Worm (Caenorhabditis elegans) whole organism, L1 larva: Measurements from ENCODE around the gene nra-1.

Experiments used
- C16A3.4 ChIP-seq: fragments of 150-350 bp; optimal IDR thresholded peaks from 2 replicates; lab custom pipeline; 2014; ENCODE audit warnings: missing biosample characterization, missing genetic modification characterization
- F16B12.6 ChIP-seq: fragments of 150-350 bp; optimal IDR thresholded peaks from 2 replicates; lab custom pipeline; 2014; ENCODE audit warnings: missing biosample characterization, missing genetic modification characterization
- ama-1 ChIP-seq: fragments of 150-350 bp; optimal IDR thresholded peaks from 2 replicates; lab custom pipeline; 2014
- blmp-1 ChIP-seq: fragments of 150-350 bp; optimal IDR thresholded peaks from 2 replicates; lab custom pipeline; 2014; ENCODE audit warnings: missing biosample characterization, missing genetic modification characterization
- ceh-8 ChIP-seq: fragments of 200-800 bp; sonication (Bioruptor generic); optimal IDR thresholded peaks from 2 replicates; lab custom pipeline; 2018; ENCODE audit warnings: mild to moderate bottlenecking, missing genetic modification characterization, moderate library complexity, missing compliant biosample characterization
- ceh-82 ChIP-seq, 3 experiments: fragments of 150-350 bp in 1 of 3; sonication (generic microtip) in 2 of 3; optimal IDR thresholded peaks; 2 replicates each; lab custom pipeline; 2014 to 2017; ENCODE audit warnings: missing biosample characterization in 3 of 3, missing genetic modification characterization in 3 of 3
- ceh-90 ChIP-seq: sonication (generic microtip); optimal IDR thresholded peaks from 2 replicates; lab custom pipeline; 2016; ENCODE audit warnings: missing genetic modification characterization, missing compliant biosample characterization
- ces-1 ChIP-seq: fragments of 150-350 bp; optimal IDR thresholded peaks from 2 replicates; lab custom pipeline; 2014; ENCODE audit warnings: missing biosample characterization, missing genetic modification reagents, missing genetic modification characterization
- dpl-1 ChIP-seq, 3 experiments: fragments of 150-350 bp in 2 of 3; sonication (generic microtip) in 1 of 3; optimal IDR thresholded peaks; 2 replicates each; lab custom pipeline; 2014 to 2017; ENCODE audit warnings: missing biosample characterization in 3 of 3, missing genetic modification characterization in 3 of 3, missing genetic modification reagents in 3 of 3
- dsc-1 ChIP-seq: sonication (generic microtip); optimal IDR thresholded peaks from 2 replicates; lab custom pipeline; 2016; ENCODE audit warnings: mild to moderate bottlenecking, missing genetic modification characterization, missing compliant biosample characterization
- efl-1 ChIP-seq, 4 experiments: fragments of 150-350 bp; optimal IDR thresholded peaks in 3 of 4; peaks in 1 of 4; 1 replicate in 1 of 4; 2 replicates in 3 of 4; lab custom pipeline; 2014; ENCODE audit warnings: missing biosample characterization in 2 of 4, missing genetic modification characterization in 2 of 4, missing genetic modification reagents in 2 of 4
- egl-27 ChIP-seq, 2 experiments: fragments of 150-350 bp in 1 of 2; sonication (generic microtip); optimal IDR thresholded peaks; 3 replicates each; lab custom pipeline; 2017 to 2018; ENCODE audit warnings: missing biosample characterization in 2 of 2, missing genetic modification characterization in 2 of 2, missing genetic modification reagents in 2 of 2
- fos-1 ChIP-seq: fragments of 150-350 bp; optimal IDR thresholded peaks from 2 replicates; lab custom pipeline; 2014; ENCODE audit warnings: missing biosample characterization, missing genetic modification characterization
- hlh-17 ChIP-seq: fragments of 200-800 bp; sonication (Bioruptor generic); optimal IDR thresholded peaks from 2 replicates; lab custom pipeline; 2018; ENCODE audit warnings: missing genetic modification characterization, mild to moderate bottlenecking, missing compliant biosample characterization, moderate library complexity, borderline replicate concordance
- irx-1 ChIP-seq: sonication (generic microtip); optimal IDR thresholded peaks from 2 replicates; lab custom pipeline; 2016; ENCODE audit warnings: missing genetic modification characterization, missing compliant biosample characterization
- jun-1 ChIP-seq: fragments of 150-350 bp; optimal IDR thresholded peaks from 2 replicates; lab custom pipeline; 2014; ENCODE audit warnings: missing biosample characterization, missing genetic modification reagents, missing genetic modification characterization
- lin-14 ChIP-seq: fragments of 200-800 bp; sonication (Bioruptor generic); optimal IDR thresholded peaks from 2 replicates; lab custom pipeline; 2018; ENCODE audit warnings: mild to moderate bottlenecking, missing genetic modification characterization, moderate library complexity, missing compliant biosample characterization
- lin-35 ChIP-seq, 2 experiments: fragments of 150-350 bp; optimal IDR thresholded peaks; 2 replicates each; lab custom pipeline; 2014; ENCODE audit warnings: missing biosample characterization in 2 of 2, missing genetic modification characterization in 2 of 2, missing genetic modification reagents in 2 of 2
- lsy-2 ChIP-seq, 2 experiments: fragments of 150-350 bp; optimal IDR thresholded peaks; 2 replicates each; lab custom pipeline; 2014; ENCODE audit warnings: missing biosample characterization in 2 of 2, missing genetic modification characterization in 2 of 2
- mab-9 ChIP-seq: fragments of 200-800 bp; sonication (Bioruptor generic); IDR thresholded peaks from 2 replicates; pipeline ENCODE4 v1.3.6; 2022; ENCODE audit warnings: missing genetic modification reagents, missing genetic modification characterization, missing compliant biosample characterization
- mep-1 ChIP-seq: fragments of 150-350 bp; optimal IDR thresholded peaks from 2 replicates; lab custom pipeline; 2014; ENCODE audit warnings: missing biosample characterization, missing genetic modification characterization
- nhr-20 ChIP-seq: sonication (generic microtip); optimal IDR thresholded peaks from 2 replicates; lab custom pipeline; 2016; ENCODE audit warnings: mild to moderate bottlenecking, missing genetic modification characterization, missing compliant biosample characterization
- nhr-47 ChIP-seq: sonication (generic microtip); optimal IDR thresholded peaks from 2 replicates; lab custom pipeline; 2016; ENCODE audit warnings: mild to moderate bottlenecking, missing genetic modification characterization, moderate library complexity, missing compliant biosample characterization
- nhr-71 ChIP-seq: sonication (generic microtip); optimal IDR thresholded peaks from 2 replicates; lab custom pipeline; 2016; ENCODE audit warnings: mild to moderate bottlenecking, missing genetic modification characterization, moderate library complexity, missing compliant biosample characterization
- nhr-76 ChIP-seq: sonication (generic microtip); optimal IDR thresholded peaks from 2 replicates; lab custom pipeline; 2017; ENCODE audit warnings: missing biosample characterization, missing genetic modification characterization
- nhr-85 ChIP-seq: sonication (generic microtip); peaks from one replicate; lab custom pipeline; 2016; ENCODE audit warnings: missing genetic modification characterization, inconsistent platforms, missing compliant biosample characterization
- nhr-90 ChIP-seq: sonication (generic microtip); optimal IDR thresholded peaks from 2 replicates; lab custom pipeline; 2016; ENCODE audit warnings: mild to moderate bottlenecking, missing genetic modification characterization, missing compliant biosample characterization; ENCODE audit not compliant: poor library complexity
- pqm-1 ChIP-seq: sonication (generic microtip); optimal IDR thresholded peaks from 3 replicates; lab custom pipeline; 2017; ENCODE audit warnings: missing biosample characterization, missing genetic modification characterization
- rnt-1 ChIP-seq: sonication (generic microtip); optimal IDR thresholded peaks from 2 replicates; lab custom pipeline; 2016; ENCODE audit warnings: mild to moderate bottlenecking, missing genetic modification characterization, moderate library complexity, missing compliant biosample characterization
- skn-1 ChIP-seq: fragments of 150-350 bp; optimal IDR thresholded peaks from 2 replicates; lab custom pipeline; 2014; ENCODE audit warnings: missing biosample characterization, missing genetic modification characterization
- snpc-4 ChIP-seq: fragments of 150-350 bp; optimal IDR thresholded peaks from 2 replicates; lab custom pipeline; 2014; ENCODE audit warnings: missing biosample characterization, missing genetic modification characterization
- snu-23 ChIP-seq: sonication (generic microtip); optimal IDR thresholded peaks from 2 replicates; lab custom pipeline; 2016; ENCODE audit warnings: missing genetic modification characterization, missing compliant biosample characterization
- swsn-7 ChIP-seq: sonication (generic microtip); optimal IDR thresholded peaks from 2 replicates; lab custom pipeline; 2016; ENCODE audit warnings: missing genetic modification characterization, missing compliant biosample characterization
- tbx-2 ChIP-seq: sonication (generic microtip); optimal IDR thresholded peaks from 2 replicates; lab custom pipeline; 2016; ENCODE audit warnings: missing genetic modification characterization, missing compliant biosample characterization
- unc-98 ChIP-seq: fragments of 200-800 bp; sonication (Bioruptor generic); IDR thresholded peaks from 2 replicates; pipeline ENCODE4 v1.3.6; 2022; ENCODE audit warnings: missing genetic modification characterization, missing compliant biosample characterization
- vab-15 ChIP-seq: sonication (generic microtip); optimal IDR thresholded peaks from 2 replicates; lab custom pipeline; 2017; ENCODE audit warnings: missing genotype, mild to moderate bottlenecking, missing genetic modification characterization, missing compliant biosample characterization
- xbp-1 ChIP-seq: sonication (generic microtip); optimal IDR thresholded peaks from 2 replicates; lab custom pipeline; 2016; ENCODE audit warnings: missing genetic modification characterization, missing compliant biosample characterization
- zag-1 ChIP-seq: fragments of 150-350 bp; optimal IDR thresholded peaks from 2 replicates; lab custom pipeline; 2014; ENCODE audit warnings: missing biosample characterization, missing genetic modification characterization

The nra-1 gene

ce11 chrIV:17269042-17269441 lies 15.0 kb downstream of the nra-1 start, which contains the start of gene atgp-1:
Gene atgp-1 (plus strand): TSS chrIV:17269342.
- TF ChIP-seq tbx-2 (tag; lab: Kevin White, UChicago) (no peak), unc-98 (no peak), mab-9 (GFP tag; lab: Robert Waterston, UW) (no peak), nhr-85 (tag; lab: Kevin White, UChicago) (peak; percentile 63)

- no peak for TF ChIP-seq ama-1
- no peak for TF ChIP-seq irx-1 (tag; lab: Kevin White, UChicago)
- TF ChIP-seq nhr-90 (tag; lab: Kevin White, UChicago) = peak; percentile 21
- peak; percentile 56 for TF ChIP-seq blmp-1 (tag; lab: Kevin White, UChicago)
- TF ChIP-seq nhr-47 (tag; lab: Kevin White, UChicago) = peak; percentile 38
- peak; percentile 64 for TF ChIP-seq snu-23
- peak; percentile 5 for TF ChIP-seq fos-1 (tag; lab: Kevin White, UChicago)
- no peak for TF ChIP-seq hlh-17 (GFP tag; lab: Kevin White, UChicago)
- TF ChIP-seq lin-14 (GFP tag; lab: Kevin White, UChicago) = peak; percentile 81
- TF ChIP-seq dpl-1 (GFP tag; optimal IDR thresholded peaks at IDR 0.05; lab: Kevin White, UChicago) = peak in 1 of 3 experiments; percentile 34
- peak; percentile 46 for TF ChIP-seq swsn-7 (tag; lab: Kevin White, UChicago)
- TF ChIP-seq xbp-1 = peak; percentile 10
- TF ChIP-seq ces-1 (GFP tag; lab: Kevin White, UChicago) = no peak
- TF ChIP-seq jun-1 (tag; lab: Kevin White, UChicago) = no peak
- TF ChIP-seq tbx-2 (tag; lab: Kevin White, UChicago) = peak; percentile 10
- TF ChIP-seq skn-1 (tag; lab: Kevin White, UChicago) = peak; percentile 63
- TF ChIP-seq lsy-2 (tag; optimal IDR thresholded peaks at IDR 0.05; lab: Kevin White, UChicago) = peak in 1 of 2 experiments; percentile 64
- TF ChIP-seq ceh-82 (tag; optimal IDR thresholded peaks at IDR 0.05; lab: Kevin White, UChicago) = peak; percentile 0 to 64 (median 11)
- peak; percentile 37 for TF ChIP-seq rnt-1 (tag; lab: Kevin White, UChicago)
- TF ChIP-seq nhr-20 = peak; percentile 1
- peak; percentile 10 for TF ChIP-seq dsc-1 (tag; lab: Kevin White, UChicago)
- peak; percentile 53 for TF ChIP-seq nhr-71 (tag; lab: Kevin White, UChicago)
- TF ChIP-seq efl-1 (optimal IDR thresholded peaks at IDR 0.05; lab: Kevin White, UChicago) = peak; percentile 47 to 71
- peak; percentile 23 to 37 for TF ChIP-seq efl-1 (GFP tag; optimal IDR thresholded peaks at IDR 0.05 in 1 of 2; lab: Kevin White, UChicago)
- peak; percentile 32 to 39 for TF ChIP-seq lin-35 (GFP tag; optimal IDR thresholded peaks at IDR 0.05; lab: Kevin White, UChicago)
- TF ChIP-seq mep-1 = peak; percentile 82
- no peak for TF ChIP-seq ceh-90 (tag; lab: Kevin White, UChicago)
- peak; percentile 21 for TF ChIP-seq F16B12.6 (tag; lab: Kevin White, UChicago)
These were observed 15.4 kb downstream of the nra-1 start for ce11 chrIV:17268628-17269027.

ce11 chrIV:17268069-17268468 lies 15.9 kb downstream of the nra-1 start:
- TF ChIP-seq skn-1 (tag; lab: Kevin White, UChicago) = peak; percentile 91
- TF ChIP-seq zag-1 = no peak

DNA sequence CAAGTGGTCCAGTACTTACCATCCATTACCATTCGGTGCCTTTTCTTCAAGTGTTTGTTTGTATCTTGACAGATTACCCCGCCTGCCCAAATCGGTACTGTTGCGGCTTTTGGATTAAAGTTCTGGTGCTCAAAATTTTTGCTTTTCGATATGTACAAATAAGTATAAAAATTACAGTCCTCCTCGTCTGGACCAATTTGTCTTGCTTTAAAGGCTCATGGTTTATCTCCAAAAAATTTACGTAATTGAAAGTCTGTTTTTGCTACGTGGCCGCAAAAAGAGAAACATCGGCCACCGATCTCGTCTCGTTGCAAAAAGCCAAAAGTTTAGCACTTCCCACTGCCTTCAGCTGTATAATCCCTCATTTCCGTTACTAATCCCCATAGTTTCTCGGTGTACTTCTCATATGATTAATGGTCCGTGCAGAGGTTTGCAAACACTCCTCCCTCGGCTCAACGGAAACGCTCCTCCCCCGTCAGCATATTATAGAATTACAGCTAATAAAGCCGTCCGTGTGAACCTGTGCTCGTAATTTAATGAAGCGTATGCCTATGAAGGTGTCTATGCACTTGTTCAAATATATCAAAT lies 16.6 kb downstream of the nra-1 start:
- TF ChIP-seq snpc-4 (tag; lab: Kevin White, UChicago) (no peak), lin-35 (GFP tag; optimal IDR thresholded peaks at IDR 0.05; lab: Kevin White, UChicago) (no peak), ces-1 (GFP tag; lab: Kevin White, UChicago) (no peak), nhr-76 (tag; lab: Kevin White, UChicago) (no peak), ceh-8 (GFP tag; lab: Kevin White, UChicago) (no peak), dsc-1 (tag; lab: Kevin White, UChicago) (no peak), nhr-47 (tag; lab: Kevin White, UChicago) (no peak), blmp-1 (tag; lab: Kevin White, UChicago) (no peak), pqm-1 (tag; lab: Kevin White, UChicago) (no peak), vab-15 (tag; lab: Kevin White, UChicago) (no peak), hlh-17 (GFP tag; lab: Kevin White, UChicago) (no peak), C16A3.4 (tag; lab: Kevin White, UChicago) (no peak), mab-9 (GFP tag; lab: Robert Waterston, UW) (no peak), egl-27 (tag; optimal IDR thresholded peaks at IDR 0.05; lab: Kevin White, UChicago) (no peak), irx-1 (tag; lab: Kevin White, UChicago) (no peak)
